Fruit fly (Drosophila melanogaster): ENCODE data around the gene Alg1.

Alg1 gene

DNA sequence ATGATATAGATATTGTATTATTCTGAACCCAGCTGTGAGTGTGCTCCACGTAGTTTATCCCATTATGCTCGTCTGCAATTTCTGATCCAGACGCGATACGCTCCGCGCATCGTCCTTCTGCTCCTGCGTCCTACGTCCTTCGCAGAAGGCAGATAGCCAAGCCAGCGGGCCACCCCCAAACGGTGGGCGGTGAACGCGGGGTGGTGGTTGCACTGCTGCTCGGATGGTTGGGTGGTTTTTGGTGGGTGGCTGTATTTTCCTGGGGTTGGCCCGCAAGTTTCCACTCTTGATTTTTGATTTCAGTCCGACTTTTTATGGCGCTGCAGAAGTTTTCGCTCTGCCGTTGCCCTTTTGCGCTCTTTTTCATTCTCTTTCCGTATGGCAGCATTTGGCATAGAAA is 1.5 kb upstream of the Alg1 start (continued):
- TF ChIP-seq crol (GFP tag; IDR thresholded peaks at IDR 0.05) (0 out of 2 replicates have a peak, but pooled peaks have one; percentile 20), Blimp-1 (GFP tag; optimal IDR thresholded peaks at IDR 0.05) (no peak), sob (GFP tag; IDR thresholded peaks at IDR 0.05) (0 out of 2 replicates have a peak, but pooled peaks have one; percentile 13), Dbx (GFP tag; IDR thresholded peaks at IDR 0.05) (peak; percentile 20; the same call in 1 of the 3 replicates), seq (GFP tag; IDR thresholded peaks at IDR 0.05) (peak; percentile 21; the same call in 1 of the 2 replicates), zfh2 (GFP tag; optimal IDR thresholded peaks at IDR 0.05) (no peak), CG18476 (GFP tag; optimal IDR thresholded peaks at IDR 0.05) (no peak), CG16813 (GFP tag; IDR thresholded peaks at IDR 0.05; ENCODE audit: partially characterized antibody) (no peak), oc (tag; optimal IDR thresholded peaks at IDR 0.05) (no peak), Hr51 (GFP tag; optimal IDR thresholded peaks at IDR 0.05) (peak in 1 of 2 experiments; percentile 54)

DNA sequence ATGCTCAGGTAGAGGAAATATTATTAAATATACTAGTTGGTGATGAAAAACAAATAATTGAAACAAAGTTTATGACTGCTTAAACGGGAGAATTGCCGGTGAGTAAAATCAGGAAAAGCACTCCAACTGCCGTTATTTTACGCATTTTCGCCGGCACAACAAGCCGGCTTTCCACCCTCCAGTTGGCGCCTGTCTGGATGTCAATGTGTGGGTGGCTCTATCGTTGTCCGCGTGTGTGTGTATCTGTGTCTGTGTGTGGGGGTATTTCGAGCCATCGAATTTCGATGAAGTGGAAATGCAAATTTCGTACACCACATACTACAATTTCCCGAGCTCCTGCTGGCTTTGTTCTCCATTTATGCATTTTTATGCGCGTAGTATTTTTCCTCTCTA is 769 bp upstream of the Alg1 start:
- no peak for TF ChIP-seq sug (tag; optimal IDR thresholded peaks at IDR 0.05)
- TF ChIP-seq pum (GFP tag; optimal IDR thresholded peaks at IDR 0.05), result no peak
- TF ChIP-seq Taf1 (GFP tag; IDR thresholded peaks at IDR 0.05), result no peak
- 0 out of 2 replicates have a peak, but pooled peaks have one; percentile 1 for TF ChIP-seq unc-4 (GFP tag; IDR thresholded peaks at IDR 0.05; ENCODE audit: partially characterized antibody)
- no peak for TF ChIP-seq Hr51 (GFP tag; optimal IDR thresholded peaks at IDR 0.05)
- TF ChIP-seq CG7963 (GFP tag; IDR thresholded peaks at IDR 0.05; ENCODE audit: partially characterized antibody), result 0 out of 3 replicates have a peak, but pooled peaks have one; percentile 8
- TF ChIP-seq CG2116 (GFP tag; optimal IDR thresholded peaks at IDR 0.05), result no peak
- TF ChIP-seq CG10147 (GFP tag; optimal IDR thresholded peaks at IDR 0.05), result no peak
- TF ChIP-seq CG17385 (GFP tag; optimal IDR thresholded peaks at IDR 0.05), result no peak
- no peak for TF ChIP-seq CG1529 (GFP tag; optimal IDR thresholded peaks at IDR 0.05)
- no peak for TF ChIP-seq CG12236 (GFP tag; optimal IDR thresholded peaks at IDR 0.05)
- peak; percentile 28 for TF ChIP-seq hkb (optimal IDR thresholded peaks at IDR 0.05)
- no peak for TF ChIP-seq hkb (GFP tag; IDR thresholded peaks at IDR 0.05)
- no peak for TF ChIP-seq crol (GFP tag; IDR thresholded peaks at IDR 0.05)
- TF ChIP-seq Dad (GFP tag; optimal IDR thresholded peaks at IDR 0.05), result no peak
- TF ChIP-seq sens (GFP tag), result no peak
- no peak for TF ChIP-seq B-H2 (GFP tag; optimal IDR thresholded peaks at IDR 0.05)
- TF ChIP-seq CG8281 (tag; optimal IDR thresholded peaks at IDR 0.05), result no peak
- no peak for TF ChIP-seq pnt (GFP tag; optimal IDR thresholded peaks at IDR 0.05)
- TF ChIP-seq nmo (GFP tag; optimal IDR thresholded peaks at IDR 0.05), result no peak
- TF ChIP-seq nerfin-1 (tag; optimal IDR thresholded peaks at IDR 0.05), result peak; percentile 98
- TF ChIP-seq Ravus (GFP tag; IDR thresholded peaks at IDR 0.05), result no peak
- no peak for TF ChIP-seq az2 (GFP tag; optimal IDR thresholded peaks at IDR 0.05)
- no peak for TF ChIP-seq pb (GFP tag; optimal IDR thresholded peaks at IDR 0.05)
- no peak for TF ChIP-seq CG11398 (GFP tag; optimal IDR thresholded peaks at IDR 0.05)
- TF ChIP-seq cg (GFP tag; optimal IDR thresholded peaks at IDR 0.05), result peak; percentile 37
- no peak for TF ChIP-seq dysf (GFP tag; IDR thresholded peaks at IDR 0.05)
- TF ChIP-seq onecut (GFP tag; IDR thresholded peaks at IDR 0.05), result peak; percentile 38; the same call in 1 of the 2 replicates
- no peak for TF ChIP-seq zf30C (GFP tag; optimal IDR thresholded peaks at IDR 0.05)
- TF ChIP-seq CG7372 (GFP tag; IDR thresholded peaks at IDR 0.05), result no peak
- no peak for TF ChIP-seq CG1603 (tag; optimal IDR thresholded peaks at IDR 0.05)
- TF ChIP-seq CG10543 (GFP tag; optimal IDR thresholded peaks at IDR 0.05), result no peak
- TF ChIP-seq CG2712 (tag; optimal IDR thresholded peaks at IDR 0.05), result no peak
- no peak for TF ChIP-seq CG10462 (GFP tag; optimal IDR thresholded peaks at IDR 0.05)
